Fruit fly (Drosophila melanogaster) whole organism, embryonic: ENCODE results near the gene gammaTub37C.
A peak's percentile ranks its signal among the peaks of the same experiment; 100 is the strongest.

Experiments used
- Atf-2 ChIP-seq: fragments of 200-800 bp; sonication (Bioruptor generic); optimal IDR thresholded peaks from 2 replicates; lab custom pipeline; 2016; ENCODE audit warnings: missing biosample characterization, missing genetic modification characterization
- Bdp1 ChIP-seq: fragments of 200-800 bp; sonication (Bioruptor generic); optimal IDR thresholded peaks from 3 replicates; lab custom pipeline; 2016; ENCODE audit warnings: missing biosample characterization, missing genetic modification characterization
- CG11093 ChIP-seq: fragments of 200-800 bp; sonication (Bioruptor generic); IDR thresholded peaks from 3 replicates; pipeline ENCODE4 v1.3.6; 2022; ENCODE audit warnings: missing biosample characterization, missing genetic modification characterization
- CG12155 ChIP-seq: fragments of 200-800 bp; sonication (Bioruptor generic); optimal IDR thresholded peaks from 3 replicates; lab custom pipeline; 2016; ENCODE audit warnings: missing biosample characterization, missing genetic modification characterization
- CG12219 ChIP-seq: fragments of 200-800 bp; sonication (Bioruptor generic); optimal IDR thresholded peaks from 3 replicates; lab custom pipeline; 2018; ENCODE audit warnings: missing biosample characterization, mild to moderate bottlenecking, missing genetic modification characterization
- CG12236 ChIP-seq: fragments of 200-800 bp; sonication (Bioruptor generic); optimal IDR thresholded peaks from 2 replicates; lab custom pipeline; 2016; ENCODE audit warnings: missing biosample characterization, missing genetic modification characterization
- CG12942 ChIP-seq: fragments of 200-800 bp; sonication (Bioruptor generic); optimal IDR thresholded peaks from 3 replicates; lab custom pipeline; 2016; ENCODE audit warnings: missing biosample characterization, missing genetic modification characterization
- CG13123 ChIP-seq: fragments of 200-800 bp; sonication (Bioruptor generic); optimal IDR thresholded peaks from 2 replicates; lab custom pipeline; 2016; ENCODE audit warnings: missing biosample characterization, missing genetic modification characterization
- CG13775 ChIP-seq: fragments of 200-800 bp; sonication (Bioruptor generic); optimal IDR thresholded peaks from 3 replicates; lab custom pipeline; 2017; ENCODE audit warnings: missing biosample characterization, mild to moderate bottlenecking, missing genetic modification characterization
- CG14050 ChIP-seq: fragments of 200-800 bp; sonication (Bioruptor generic); IDR thresholded peaks from 3 replicates; pipeline ENCODE4 v1.3.6; 2022; ENCODE audit warnings: missing biosample characterization, missing genetic modification characterization
- CG15269 ChIP-seq: fragments of 200-800 bp; sonication (Bioruptor generic); optimal IDR thresholded peaks from 2 replicates; lab custom pipeline; 2018; ENCODE audit warnings: missing biosample characterization, mild to moderate bottlenecking, missing genetic modification characterization, moderate library complexity
- CG17328 ChIP-seq: fragments of 200-800 bp; sonication (Bioruptor generic); IDR thresholded peaks from 2 replicates; pipeline ENCODE4 v1.3.6; 2022; ENCODE audit warnings: missing biosample characterization, missing genetic modification characterization
- CG2120 ChIP-seq: fragments of 200-800 bp; sonication (Bioruptor generic); optimal IDR thresholded peaks from 3 replicates; lab custom pipeline; 2016; ENCODE audit warnings: missing biosample characterization, missing genetic modification characterization
- CG2889 ChIP-seq: fragments of 200-800 bp; sonication (Bioruptor generic); IDR thresholded peaks from 3 replicates; pipeline ENCODE4 v1.3.6; 2022; ENCODE audit warnings: missing biosample characterization, missing genetic modification characterization
- CG30403 ChIP-seq: fragments of 200-800 bp; sonication (Bioruptor generic); optimal IDR thresholded peaks from 3 replicates; lab custom pipeline; 2016; ENCODE audit warnings: missing biosample characterization, missing genetic modification characterization
- CG4854 ChIP-seq: fragments of 200-800 bp; sonication (Bioruptor generic); optimal IDR thresholded peaks from 2 replicates; lab custom pipeline; 2016; ENCODE audit warnings: missing biosample characterization, missing genetic modification characterization, inconsistent platforms
- CG6272 ChIP-seq: fragments of 200-800 bp; sonication (Bioruptor generic); IDR thresholded peaks from 2 replicates; pipeline ENCODE4 v1.3.6; 2022; ENCODE audit warnings: missing biosample characterization, missing genetic modification characterization
- CG8359 ChIP-seq: fragments of 200-800 bp; sonication (Bioruptor generic); optimal IDR thresholded peaks from 2 replicates; lab custom pipeline; 2017; ENCODE audit warnings: missing biosample characterization, mild to moderate bottlenecking, missing genetic modification characterization, borderline replicate concordance
- CG8478 ChIP-seq: fragments of >200 bp; optimal IDR thresholded peaks from 2 replicates; lab custom pipeline; 2018
- CG9437 ChIP-seq: fragments of 200-800 bp; sonication (Bioruptor generic); optimal IDR thresholded peaks from 2 replicates; lab custom pipeline; 2018; ENCODE audit warnings: missing biosample characterization, mild to moderate bottlenecking, missing genetic modification characterization
- CG9727 ChIP-seq: fragments of 200-800 bp; sonication (Bioruptor generic); optimal IDR thresholded peaks from 3 replicates; lab custom pipeline; 2017; ENCODE audit warnings: missing biosample characterization, mild to moderate bottlenecking, missing genetic modification characterization
- Dad ChIP-seq: fragments of 200-800 bp; sonication (Bioruptor generic); optimal IDR thresholded peaks from 3 replicates; lab custom pipeline; 2016; ENCODE audit warnings: missing biosample characterization, missing genetic modification characterization
- Elba2 ChIP-seq: fragments of 200-800 bp; sonication (Bioruptor generic); optimal IDR thresholded peaks from 3 replicates; lab custom pipeline; 2016; ENCODE audit warnings: missing biosample characterization, missing genetic modification characterization
- GATAe ChIP-seq: fragments of 200-800 bp; sonication (Bioruptor generic); conservative IDR thresholded peaks from 2 replicates; pipeline ENCODE4 v1.3.6; 2022; ENCODE audit warnings: missing biosample characterization, missing genetic modification characterization
- HHEX ChIP-seq: fragments of 200-800 bp; sonication (Bioruptor generic); optimal IDR thresholded peaks from 3 replicates; lab custom pipeline; 2017; ENCODE audit warnings: missing biosample characterization, mild to moderate bottlenecking, missing genetic modification characterization, missing genetic modification reagents
- MESR4 ChIP-seq: fragments of 200-800 bp; sonication (Bioruptor generic); optimal IDR thresholded peaks from 2 replicates; lab custom pipeline; 2018; ENCODE audit warnings: missing biosample characterization, mild to moderate bottlenecking, missing genetic modification characterization, moderate library complexity
- Mrtf ChIP-seq: fragments of 200-800 bp; sonication (Bioruptor generic); IDR thresholded peaks from 3 replicates; pipeline ENCODE4 v1.3.6; 2022; ENCODE audit warnings: missing biosample characterization, missing genetic modification characterization
- NFAT ChIP-seq: fragments of 200-800 bp; sonication (Bioruptor generic); IDR thresholded peaks from 2 replicates; pipeline ENCODE4 v1.3.6; 2022; ENCODE audit warnings: missing biosample characterization, missing genetic modification characterization
- Ptx1 ChIP-seq: fragments of 200-800 bp; sonication (Bioruptor generic); IDR thresholded peaks from 2 replicates; pipeline ENCODE4 v1.3.6; 2022; ENCODE audit warnings: missing biosample characterization, missing genetic modification characterization
- amos ChIP-seq: fragments of 200-800 bp; sonication (Bioruptor generic); IDR thresholded peaks from 2 replicates; pipeline ENCODE4 v1.3.6; 2022; ENCODE audit warnings: missing biosample characterization, missing genetic modification characterization; ENCODE audit not compliant: partially characterized antibody
- bowl ChIP-seq: fragments of 200-800 bp; sonication (Bioruptor generic); IDR thresholded peaks from 2 replicates; pipeline ENCODE4 v1.3.6; 2022; ENCODE audit warnings: missing biosample characterization, missing genetic modification characterization
- br ChIP-seq: fragments of >200 bp; optimal IDR thresholded peaks from 2 replicates; lab custom pipeline; 2017
- cas ChIP-seq: fragments of 200-800 bp; sonication (Bioruptor generic); IDR thresholded peaks from 2 replicates; pipeline ENCODE4 v1.3.6; 2022; ENCODE audit warnings: missing biosample characterization, missing genetic modification characterization
- fd102C ChIP-seq: fragments of 200-800 bp; sonication (Bioruptor generic); optimal IDR thresholded peaks from 2 replicates; lab custom pipeline; 2018; ENCODE audit warnings: missing biosample characterization, mild to moderate bottlenecking, missing genetic modification characterization, moderate library complexity
- h ChIP-seq: fragments of >200 bp; optimal IDR thresholded peaks from 2 replicates; lab custom pipeline; 2017
- hbn ChIP-seq: fragments of 200-800 bp; sonication (Bioruptor generic); IDR thresholded peaks from 2 replicates; pipeline ENCODE4 v1.3.6; 2022; ENCODE audit warnings: missing biosample characterization, missing genetic modification characterization; ENCODE audit not compliant: partially characterized antibody
- jigr1 ChIP-seq: fragments of 200-800 bp; sonication (Bioruptor generic); IDR thresholded peaks from 3 replicates; pipeline ENCODE4 v1.3.6; 2022; ENCODE audit warnings: missing biosample characterization, missing genetic modification characterization
- lola ChIP-seq, 3 experiments: fragments of >200 bp in 2 of 3; fragments of 200-800 bp in 1 of 3; sonication (Bioruptor generic) in 1 of 3; optimal IDR thresholded peaks; 2 replicates each; lab custom pipeline; 2017 to 2019; ENCODE audit warnings: missing biosample characterization in 3 of 3, missing genetic modification characterization in 3 of 3, mild to moderate bottlenecking in 1 of 3, moderate library complexity in 1 of 3
- lov ChIP-seq, 2 experiments: fragments of 200-800 bp in 1 of 2; fragments of >200 bp in 1 of 2; sonication (Bioruptor generic) in 1 of 2; IDR thresholded peaks in 1 of 2; optimal IDR thresholded peaks in 1 of 2; 2 replicates in 1 of 2; 3 replicates in 1 of 2; pipeline versions ENCODE4 v1.3.6 to Lab custom; 2017 to 2022; ENCODE audit warnings: missing biosample characterization in 1 of 2, missing genetic modification characterization in 1 of 2
- luna ChIP-seq: fragments of 200-800 bp; sonication (Bioruptor generic); optimal IDR thresholded peaks from 2 replicates; lab custom pipeline; 2016; ENCODE audit warnings: missing biosample characterization, missing genetic modification characterization
- mam ChIP-seq: fragments of 200-800 bp; sonication (Bioruptor generic); optimal IDR thresholded peaks from 3 replicates; lab custom pipeline; 2016; ENCODE audit warnings: missing biosample characterization, missing genetic modification characterization
- org-1 ChIP-seq: fragments of 200-800 bp; sonication (Bioruptor generic); optimal IDR thresholded peaks from 2 replicates; lab custom pipeline; 2017; ENCODE audit warnings: missing biosample characterization, missing genetic modification characterization
- pita ChIP-seq: fragments of 200-800 bp; sonication (Bioruptor generic); optimal IDR thresholded peaks from 2 replicates; lab custom pipeline; 2017; ENCODE audit warnings: missing biosample characterization, mild to moderate bottlenecking, missing genetic modification characterization
- pnt ChIP-seq: fragments of 200-800 bp; sonication (Bioruptor generic); optimal IDR thresholded peaks from 3 replicates; lab custom pipeline; 2016; ENCODE audit warnings: missing biosample characterization, missing genetic modification characterization
- prd ChIP-seq, 3 experiments: fragments of >200 bp in 2 of 3; fragments of 200-800 bp in 1 of 3; sonication (Bioruptor generic) in 1 of 3; optimal IDR thresholded peaks in 2 of 3; IDR thresholded peaks in 1 of 3; 2 replicates in 2 of 3; 3 replicates in 1 of 3; pipeline versions ENCODE4 v1.3.6 to Lab custom; 2017 to 2022; ENCODE audit warnings: missing biosample characterization in 1 of 3, missing genetic modification characterization in 1 of 3
- so ChIP-seq: fragments of 200-800 bp; sonication (Bioruptor generic); IDR thresholded peaks from 3 replicates; pipeline ENCODE4 v1.3.6; 2022; ENCODE audit warnings: missing biosample characterization, missing genetic modification characterization
- sqz ChIP-seq: fragments of 200-800 bp; sonication (Bioruptor generic); optimal IDR thresholded peaks from 3 replicates; lab custom pipeline; 2018; ENCODE audit warnings: missing biosample characterization, mild to moderate bottlenecking, missing genetic modification characterization
- tup ChIP-seq: fragments of 200-800 bp; sonication (Bioruptor generic); optimal IDR thresholded peaks from 2 replicates; lab custom pipeline; 2016; ENCODE audit warnings: missing biosample characterization, mild to moderate bottlenecking, missing genetic modification characterization, moderate library complexity
- unpg ChIP-seq: fragments of 200-800 bp; sonication (Bioruptor generic); optimal IDR thresholded peaks from 3 replicates; lab custom pipeline; 2018; ENCODE audit warnings: missing biosample characterization, mild to moderate bottlenecking, missing genetic modification characterization, moderate library complexity
- vfl ChIP-seq: fragments of 200-800 bp; sonication (Bioruptor generic); optimal IDR thresholded peaks from 2 replicates; lab custom pipeline; 2016; ENCODE audit warnings: missing biosample characterization, missing genetic modification characterization
- wdn ChIP-seq: fragments of 200-800 bp; sonication (Bioruptor generic); IDR thresholded peaks from 2 replicates; pipeline ENCODE4 v1.3.6; 2022; ENCODE audit warnings: missing biosample characterization, missing genetic modification characterization
- zen ChIP-seq: fragments of 200-800 bp; sonication (Bioruptor generic); optimal IDR thresholded peaks from 3 replicates; lab custom pipeline; 2018; ENCODE audit warnings: missing biosample characterization, mild to moderate bottlenecking, missing genetic modification characterization, moderate library complexity

Gene gammaTub37C

dm6 chr2L:19200211-19200610 lies 14.7 kb upstream of the gammaTub37C start (continued):
- TF ChIP-seq CG17328 (GFP tag; lab: Robert Waterston, UW) (no peak), HHEX (GFP tag; lab: Kevin White, UChicago) (no peak), Atf-2 (GFP tag; lab: Kevin White, UChicago) (peak; percentile 10), CG13775 (no peak), so (GFP tag; lab: Robert Waterston, UW) (no peak), lov (optimal IDR thresholded peaks at IDR 0.05; lab: Kevin White, UChicago) (no peak), lov (GFP tag; IDR thresholded peaks at IDR 0.05; lab: Robert Waterston, UW) (no peak), prd (optimal IDR thresholded peaks at IDR 0.05; lab: Kevin White, UChicago) (no peak), prd (GFP tag; IDR thresholded peaks at IDR 0.05; lab: Robert Waterston, UW) (peak; percentile 43; the same call in 2 of the 3 replicates), zen (tag; lab: Kevin White, UChicago) (no peak), pita (no peak), CG11093 (GFP tag; lab: Robert Waterston, UW) (no peak), Dad (GFP tag; lab: Kevin White, UChicago) (no peak), CG2889 (GFP tag; lab: Robert Waterston, UW) (no peak), CG12236 (GFP tag; lab: Kevin White, UChicago) (no peak), CG15269 (tag; lab: Kevin White, UChicago) (no peak), cas (no peak), CG12942 (GFP tag; lab: Kevin White, UChicago) (no peak), lola (GFP tag; optimal IDR thresholded peaks at IDR 0.05; lab: Kevin White, UChicago) (no peak), sqz (GFP tag; lab: Kevin White, UChicago) (peak; percentile 11), hbn (GFP tag; lab: Robert Waterston, UW) (no peak), amos (GFP tag; lab: Robert Waterston, UW) (no peak), luna (GFP tag; lab: Kevin White, UChicago) (no peak), fd102C (GFP tag; lab: Kevin White, UChicago) (no peak), bowl (GFP tag; lab: Robert Waterston, UW) (no peak), h (lab: Kevin White, UChicago) (no peak), CG2120 (GFP tag; lab: Kevin White, UChicago) (no peak), CG12155 (GFP tag; lab: Kevin White, UChicago) (no peak), CG6272 (GFP tag; lab: Robert Waterston, UW) (no peak), vfl (GFP tag; lab: Kevin White, UChicago) (no peak), Ptx1 (GFP tag; lab: Robert Waterston, UW) (peak; percentile 24; the same call in 1 of the 2 replicates), tup (GFP tag; lab: Kevin White, UChicago) (no peak), mam (GFP tag; lab: Kevin White, UChicago) (no peak), NFAT (GFP tag; lab: Robert Waterston, UW) (no peak), CG12219 (GFP tag; lab: Kevin White, UChicago) (no peak), MESR4 (GFP tag; lab: Kevin White, UChicago) (no peak), jigr1 (GFP tag; lab: Robert Waterston, UW) (no peak), CG4854 (GFP tag; lab: Kevin White, UChicago) (no peak), CG9727 (peak; percentile 27), CG13123 (GFP tag; lab: Kevin White, UChicago) (no peak), CG30403 (GFP tag; lab: Kevin White, UChicago) (peak; percentile 5), unpg (GFP tag; lab: Kevin White, UChicago) (peak; percentile 15), CG14050 (GFP tag; lab: Robert Waterston, UW) (no peak), Bdp1 (no peak), Elba2 (no peak), Mrtf (GFP tag; lab: Robert Waterston, UW) (no peak), CG8478 (no peak), CG9437 (GFP tag; lab: Kevin White, UChicago) (no peak), org-1 (GFP tag; lab: Kevin White, UChicago) (no peak), br (lab: Kevin White, UChicago) (no peak), wdn (GFP tag; lab: Robert Waterston, UW) (no peak), GATAe (GFP tag; lab: Robert Waterston, UW) (no peak), CG8359 (no peak), pnt (GFP tag; lab: Kevin White, UChicago) (peak; percentile 23)
